Fruit fly (Drosophila melanogaster) whole organism, embryonic: ENCODE results near the gene CG43845.

Experiments used
- CG11456 ChIP-seq: fragments of 200-800 bp; sonication (Bioruptor generic); IDR thresholded peaks from 3 replicates; pipeline ENCODE4 v1.3.6; 2022; ENCODE audit warnings: missing biosample characterization, missing genetic modification characterization
- CG12942 ChIP-seq: fragments of 200-800 bp; sonication (Bioruptor generic); optimal IDR thresholded peaks from 3 replicates; lab custom pipeline; 2016; ENCODE audit warnings: missing biosample characterization, missing genetic modification characterization
- CG14860 ChIP-seq: fragments of 200-800 bp; sonication (Bioruptor generic); IDR thresholded peaks from 3 replicates; pipeline ENCODE4 v1.3.6; 2022; ENCODE audit warnings: missing biosample characterization, missing genetic modification characterization; ENCODE audit not compliant: partially characterized antibody
- CG1602 ChIP-seq: fragments of 200-800 bp; sonication (Bioruptor generic); optimal IDR thresholded peaks from 3 replicates; lab custom pipeline; 2016; ENCODE audit warnings: missing biosample characterization, missing genetic modification characterization
- CG17328 ChIP-seq: fragments of 200-800 bp; sonication (Bioruptor generic); IDR thresholded peaks from 2 replicates; pipeline ENCODE4 v1.3.6; 2022; ENCODE audit warnings: missing biosample characterization, missing genetic modification characterization
- CG30403 ChIP-seq: fragments of 200-800 bp; sonication (Bioruptor generic); optimal IDR thresholded peaks from 3 replicates; lab custom pipeline; 2016; ENCODE audit warnings: missing biosample characterization, missing genetic modification characterization
- CG6689 ChIP-seq: fragments of 200-800 bp; sonication (Bioruptor generic); IDR thresholded peaks from 2 replicates; pipeline ENCODE4 v1.3.6; 2022; ENCODE audit warnings: missing biosample characterization, missing genetic modification characterization
- CG6813 ChIP-seq: fragments of 200-800 bp; sonication (Bioruptor generic); optimal IDR thresholded peaks from 2 replicates; lab custom pipeline; 2017; ENCODE audit warnings: missing biosample characterization, missing genetic modification characterization, mild to moderate bottlenecking, moderate library complexity, missing genetic modification reagents
- CG7839 ChIP-seq: fragments of 200-800 bp; sonication (Bioruptor generic); optimal IDR thresholded peaks from 3 replicates; lab custom pipeline; 2018; ENCODE audit warnings: missing biosample characterization, mild to moderate bottlenecking, missing genetic modification characterization, moderate library complexity
- CG8290 ChIP-seq, 3 experiments: fragments of 200-800 bp; sonication (Bioruptor generic); optimal IDR thresholded peaks; 2 replicates each; lab custom pipeline; 2016 to 2019; ENCODE audit warnings: missing biosample characterization in 3 of 3, missing genetic modification characterization in 3 of 3, mild to moderate bottlenecking in 2 of 3, moderate library complexity in 1 of 3
- CG8359 ChIP-seq: fragments of 200-800 bp; sonication (Bioruptor generic); optimal IDR thresholded peaks from 2 replicates; lab custom pipeline; 2017; ENCODE audit warnings: missing biosample characterization, mild to moderate bottlenecking, missing genetic modification characterization, borderline replicate concordance
- CG8924 ChIP-seq: fragments of 200-800 bp; optimal IDR thresholded peaks from 3 replicates; lab custom pipeline; 2019; ENCODE audit warnings: missing biosample characterization, mild to moderate bottlenecking, missing genetic modification characterization, moderate library complexity
- Dip3 ChIP-seq: fragments of 200-800 bp; sonication (Bioruptor generic); optimal IDR thresholded peaks from 3 replicates; lab custom pipeline; 2016; ENCODE audit warnings: missing biosample characterization, missing genetic modification characterization
- Fer3 ChIP-seq: fragments of 200-800 bp; sonication (Bioruptor generic); optimal IDR thresholded peaks from 2 replicates; lab custom pipeline; 2018; ENCODE audit warnings: missing biosample characterization, mild to moderate bottlenecking, missing genetic modification characterization, moderate library complexity
- HLH4C ChIP-seq: fragments of 200-800 bp; sonication (Bioruptor generic); IDR thresholded peaks from 3 replicates; pipeline ENCODE4 v1.3.6; 2022; ENCODE audit warnings: missing biosample characterization, missing genetic modification characterization; ENCODE audit not compliant: partially characterized antibody
- Hr3 ChIP-seq: fragments of 200-800 bp; sonication (Bioruptor generic); optimal IDR thresholded peaks from 3 replicates; lab custom pipeline; 2016; ENCODE audit warnings: missing biosample characterization, missing genetic modification characterization
- Hsf ChIP-seq: fragments of 200-800 bp; sonication (Bioruptor generic); optimal IDR thresholded peaks from 3 replicates; lab custom pipeline; 2016; ENCODE audit warnings: missing biosample characterization, missing genetic modification characterization
- NFAT ChIP-seq: fragments of 200-800 bp; sonication (Bioruptor generic); IDR thresholded peaks from 2 replicates; pipeline ENCODE4 v1.3.6; 2022; ENCODE audit warnings: missing biosample characterization, missing genetic modification characterization
- Side ChIP-seq: fragments of 200-800 bp; sonication (Bioruptor generic); optimal IDR thresholded peaks from 2 replicates; lab custom pipeline; 2016; ENCODE audit warnings: missing biosample characterization, missing genetic modification characterization
- Sox102F ChIP-seq: fragments of 200-800 bp; sonication (Bioruptor generic); optimal IDR thresholded peaks from 2 replicates; lab custom pipeline; 2018; ENCODE audit warnings: missing biosample characterization, mild to moderate bottlenecking, missing genetic modification characterization, moderate library complexity
- Ssrp ChIP-seq: fragments of 200-800 bp; sonication (Bioruptor generic); optimal IDR thresholded peaks from 2 replicates; lab custom pipeline; 2018; ENCODE audit warnings: missing biosample characterization, mild to moderate bottlenecking, missing genetic modification characterization, moderate library complexity
- Xrp1 ChIP-seq: fragments of 200-800 bp; sonication (Bioruptor generic); IDR thresholded peaks from 2 replicates; pipeline ENCODE4 v1.3.6; 2022; ENCODE audit warnings: missing biosample characterization, missing genetic modification characterization
- ap ChIP-seq: fragments of 200-800 bp; sonication (Bioruptor generic); IDR thresholded peaks from 2 replicates; pipeline ENCODE4 v1.3.6; 2022; ENCODE audit warnings: missing biosample characterization, missing genetic modification characterization
- croc ChIP-seq: fragments of 200-800 bp; sonication (Bioruptor generic); conservative IDR thresholded peaks from 3 replicates; pipeline ENCODE4 v1.3.6; 2022; ENCODE audit warnings: missing biosample characterization, missing genetic modification characterization
- crp ChIP-seq, 2 experiments: fragments of 200-800 bp; sonication (Bioruptor generic); optimal IDR thresholded peaks; 2 replicates in 1 of 2; 3 replicates in 1 of 2; lab custom pipeline; 2017; ENCODE audit warnings: missing biosample characterization in 2 of 2, missing genetic modification characterization in 2 of 2, mild to moderate bottlenecking in 1 of 2, moderate library complexity in 1 of 2
- danr ChIP-seq: fragments of 200-800 bp; sonication (Bioruptor generic); IDR thresholded peaks from 2 replicates; pipeline ENCODE4 v1.3.6; 2022; ENCODE audit warnings: missing biosample characterization, missing genetic modification characterization
- dimm ChIP-seq: fragments of 200-800 bp; sonication (Bioruptor generic); IDR thresholded peaks from 2 replicates; pipeline ENCODE4 v1.3.6; 2022; ENCODE audit warnings: missing biosample characterization, missing genetic modification characterization
- emc ChIP-seq: fragments of 200-800 bp; sonication (Bioruptor generic); optimal IDR thresholded peaks from 2 replicates; lab custom pipeline; 2016; ENCODE audit warnings: missing biosample characterization, missing genetic modification characterization
- hbn ChIP-seq: fragments of 200-800 bp; sonication (Bioruptor generic); IDR thresholded peaks from 2 replicates; pipeline ENCODE4 v1.3.6; 2022; ENCODE audit warnings: missing biosample characterization, missing genetic modification characterization; ENCODE audit not compliant: partially characterized antibody
- ind ChIP-seq: fragments of 200-800 bp; sonication (Bioruptor generic); optimal IDR thresholded peaks from 3 replicates; lab custom pipeline; 2016; ENCODE audit warnings: missing biosample characterization, missing genetic modification characterization
- insv ChIP-seq, 2 experiments: fragments of 200-800 bp; sonication (Bioruptor generic); optimal IDR thresholded peaks; 3 replicates each; lab custom pipeline; 2016 to 2018; ENCODE audit warnings: missing biosample characterization in 2 of 2, missing genetic modification characterization in 2 of 2
- kah ChIP-seq: fragments of 200-800 bp; sonication (Bioruptor generic); optimal IDR thresholded peaks from 2 replicates; lab custom pipeline; 2018; ENCODE audit warnings: missing biosample characterization, mild to moderate bottlenecking, missing genetic modification characterization
- knrl ChIP-seq: fragments of 200-800 bp; sonication (Bioruptor generic); IDR thresholded peaks from 3 replicates; pipeline ENCODE4 v1.3.6; 2022; ENCODE audit warnings: missing biosample characterization, missing genetic modification characterization; ENCODE audit not compliant: partially characterized antibody
- lola ChIP-seq, 3 experiments: fragments of >200 bp in 2 of 3; fragments of 200-800 bp in 1 of 3; sonication (Bioruptor generic) in 1 of 3; optimal IDR thresholded peaks; 2 replicates each; lab custom pipeline; 2017 to 2019; ENCODE audit warnings: missing biosample characterization in 3 of 3, missing genetic modification characterization in 3 of 3, mild to moderate bottlenecking in 1 of 3, moderate library complexity in 1 of 3
- maf-S ChIP-seq: fragments of 200-800 bp; sonication (Bioruptor generic); optimal IDR thresholded peaks from 2 replicates; lab custom pipeline; 2016; ENCODE audit warnings: missing biosample characterization, missing genetic modification characterization
- nerfin-1 ChIP-seq: fragments of 200-800 bp; sonication (Bioruptor generic); optimal IDR thresholded peaks from 3 replicates; lab custom pipeline; 2019; ENCODE audit warnings: missing biosample characterization, mild to moderate bottlenecking, missing genetic modification characterization, moderate library complexity
- nerfin-2 ChIP-seq: fragments of 200-800 bp; sonication (Bioruptor generic); IDR thresholded peaks from 2 replicates; pipeline ENCODE4 v1.3.6; 2022; ENCODE audit warnings: missing biosample characterization, missing genetic modification characterization; ENCODE audit not compliant: partially characterized antibody
- nmo ChIP-seq: fragments of 200-800 bp; sonication (Bioruptor generic); optimal IDR thresholded peaks from 2 replicates; lab custom pipeline; 2018; ENCODE audit warnings: missing biosample characterization, mild to moderate bottlenecking, missing genetic modification characterization, moderate library complexity
- onecut ChIP-seq: fragments of 200-800 bp; sonication (Bioruptor generic); IDR thresholded peaks from 2 replicates; pipeline ENCODE4 v1.3.6; 2022; ENCODE audit warnings: missing biosample characterization, missing genetic modification characterization
- prd ChIP-seq, 3 experiments: fragments of >200 bp in 2 of 3; fragments of 200-800 bp in 1 of 3; sonication (Bioruptor generic) in 1 of 3; optimal IDR thresholded peaks in 2 of 3; IDR thresholded peaks in 1 of 3; 2 replicates in 2 of 3; 3 replicates in 1 of 3; pipeline versions ENCODE4 v1.3.6 to Lab custom; 2017 to 2022; ENCODE audit warnings: missing biosample characterization in 1 of 3, missing genetic modification characterization in 1 of 3
- pros ChIP-seq: fragments of 200-800 bp; sonication (Bioruptor generic); optimal IDR thresholded peaks from 3 replicates; lab custom pipeline; 2019; ENCODE audit warnings: missing biosample characterization, mild to moderate bottlenecking, missing genetic modification characterization, moderate library complexity
- ranshi ChIP-seq: fragments of 200-800 bp; sonication (Bioruptor generic); IDR thresholded peaks from 2 replicates; pipeline ENCODE4 v1.3.6; 2022; ENCODE audit warnings: missing biosample characterization, missing genetic modification characterization
- sd ChIP-seq: fragments of 200-800 bp; sonication (Bioruptor generic); optimal IDR thresholded peaks from 3 replicates; lab custom pipeline; 2018; ENCODE audit warnings: missing biosample characterization, mild to moderate bottlenecking, missing genetic modification characterization, moderate library complexity
- sna ChIP-seq: fragments of 200-800 bp; sonication (Bioruptor generic); IDR thresholded peaks from 2 replicates; pipeline ENCODE4 v1.3.6; 2022; ENCODE audit warnings: missing biosample characterization, missing genetic modification characterization; ENCODE audit not compliant: partially characterized antibody
- sug ChIP-seq: fragments of 200-800 bp; optimal IDR thresholded peaks from 2 replicates; lab custom pipeline; 2019; ENCODE audit warnings: missing biosample characterization, mild to moderate bottlenecking, missing genetic modification characterization, moderate library complexity
- tap ChIP-seq: fragments of 200-800 bp; optimal IDR thresholded peaks from 3 replicates; lab custom pipeline; 2019; ENCODE audit warnings: missing biosample characterization, mild to moderate bottlenecking, missing genetic modification characterization, moderate library complexity
- trem ChIP-seq: fragments of 200-800 bp; optimal IDR thresholded peaks from 3 replicates; lab custom pipeline; 2019; ENCODE audit warnings: missing biosample characterization, mild to moderate bottlenecking, missing genetic modification characterization, moderate library complexity
- zfh1 ChIP-seq: fragments of 200-800 bp; sonication (Bioruptor generic); IDR thresholded peaks from 3 replicates; pipeline ENCODE4 v1.3.6; 2022; ENCODE audit warnings: missing biosample characterization, missing genetic modification characterization

CG43845 gene

DNA sequence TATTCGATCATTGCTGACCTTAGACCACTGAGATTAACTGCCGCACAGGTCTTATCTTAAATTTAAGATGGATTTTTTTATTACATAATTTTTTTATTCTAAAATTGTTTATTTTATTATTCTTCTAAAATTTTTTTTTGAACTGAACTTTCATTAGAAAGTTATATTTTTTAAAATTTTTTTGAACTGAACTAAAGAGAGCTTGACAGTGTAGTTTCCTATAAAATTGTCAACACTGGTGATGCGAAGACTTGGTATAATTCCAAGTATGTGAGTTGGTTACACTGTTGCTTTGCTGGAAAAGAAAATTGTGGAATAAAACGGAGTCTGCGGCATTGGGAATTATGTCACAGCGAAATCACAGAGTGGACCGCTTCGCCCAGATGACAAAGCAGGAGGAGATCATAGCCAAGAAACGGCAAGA, 37.6 kb downstream of the CG43845 start, which contains the start of gene CG31550:
Gene CG31550 (plus strand): TSS at position 249 of the 424 bp plus-strand sequence.
- peak; percentile 71 for TF ChIP-seq CG6689 (GFP tag; lab: Robert Waterston, UW)
- TF ChIP-seq prd (optimal IDR thresholded peaks at IDR 0.05; lab: Kevin White, UChicago): no peak
- peak; percentile 83; the same call in 2 of the 3 replicates for TF ChIP-seq prd (GFP tag; IDR thresholded peaks at IDR 0.05; lab: Robert Waterston, UW)
- no peak for TF ChIP-seq pros (GFP tag; lab: Kevin White, UChicago)
- peak; percentile 83 for TF ChIP-seq CG11456 (GFP tag; lab: Robert Waterston, UW)
- no peak for TF ChIP-seq knrl (GFP tag; lab: Robert Waterston, UW)
- peak in 1 of 3 experiments; percentile 65 for TF ChIP-seq lola (GFP tag; optimal IDR thresholded peaks at IDR 0.05; lab: Kevin White, UChicago)
- TF ChIP-seq CG6813 (GFP tag; lab: Kevin White, UChicago): no peak
- peak; percentile 87 for TF ChIP-seq nmo (GFP tag; lab: Kevin White, UChicago)
- TF ChIP-seq CG1602 (GFP tag; lab: Kevin White, UChicago): peak; percentile 76
- TF ChIP-seq maf-S: peak; percentile 21
- TF ChIP-seq Ssrp (tag; lab: Kevin White, UChicago): peak; percentile 75
- TF ChIP-seq trem (tag; lab: Kevin White, UChicago): peak; percentile 60
- TF ChIP-seq CG14860 (GFP tag; lab: Robert Waterston, UW): no peak
- TF ChIP-seq nerfin-1: peak; percentile 60
- peak; percentile 78 for TF ChIP-seq ind (GFP tag; lab: Kevin White, UChicago)
- TF ChIP-seq Hsf: peak; percentile 51
- peak; percentile 27; the same call in 1 of the 2 replicates for TF ChIP-seq danr (GFP tag; lab: Robert Waterston, UW)
- peak; percentile 68 for TF ChIP-seq ap (GFP tag; lab: Robert Waterston, UW)
- TF ChIP-seq Side (GFP tag; lab: Kevin White, UChicago): peak; percentile 27
- TF ChIP-seq Sox102F: peak; percentile 73
- TF ChIP-seq Xrp1: peak; percentile 84
- TF ChIP-seq nerfin-2 (GFP tag; lab: Robert Waterston, UW): no peak
- TF ChIP-seq insv (GFP tag; optimal IDR thresholded peaks at IDR 0.05; lab: Kevin White, UChicago): peak in 1 of 2 experiments; percentile 16
- peak; percentile 59 for TF ChIP-seq CG12942 (GFP tag; lab: Kevin White, UChicago)
- peak; percentile 1 for TF ChIP-seq emc (GFP tag; lab: Kevin White, UChicago)
- peak; percentile 79 for TF ChIP-seq zfh1
- no peak for TF ChIP-seq kah (GFP tag; lab: Kevin White, UChicago)
- no peak for TF ChIP-seq CG8359 (GFP tag; lab: Kevin White, UChicago)
- TF ChIP-seq hbn (GFP tag; lab: Robert Waterston, UW): no peak
- TF ChIP-seq sna: no peak
- peak; percentile 55 for TF ChIP-seq sug (tag; lab: Kevin White, UChicago)
- peak; percentile 78 for TF ChIP-seq ranshi (GFP tag; lab: Robert Waterston, UW)
- peak; percentile 82 for TF ChIP-seq NFAT (GFP tag; lab: Robert Waterston, UW)
- TF ChIP-seq HLH4C (GFP tag; lab: Robert Waterston, UW): 0 out of 3 replicates have a peak, but pooled peaks have one; percentile 34
- peak; percentile 74 for TF ChIP-seq Fer3 (tag; lab: Kevin White, UChicago)
- TF ChIP-seq onecut (GFP tag; lab: Robert Waterston, UW): 0 out of 2 replicates have a peak, but pooled peaks have one; percentile 30
- TF ChIP-seq Dip3: peak; percentile 19
- TF ChIP-seq Hr3 (GFP tag; lab: Kevin White, UChicago): peak; percentile 74
- TF ChIP-seq sd (tag; lab: Kevin White, UChicago): no peak
- TF ChIP-seq crp (GFP tag; optimal IDR thresholded peaks at IDR 0.05; lab: Kevin White, UChicago): no peak
- TF ChIP-seq tap (tag; lab: Kevin White, UChicago): no peak
- TF ChIP-seq croc (GFP tag; lab: Robert Waterston, UW): peak; percentile 54; the same call in 2 of the 3 replicates
- peak; percentile 74 for TF ChIP-seq CG8924
- peak; percentile 67 for TF ChIP-seq CG8290 (GFP tag; optimal IDR thresholded peaks at IDR 0.05; lab: Kevin White, UChicago)
- TF ChIP-seq CG8290 (tag; optimal IDR thresholded peaks at IDR 0.05; lab: Kevin White, UChicago): no peak
- TF ChIP-seq CG7839 (tag; lab: Kevin White, UChicago): peak; percentile 79
- no peak for TF ChIP-seq dimm (GFP tag; lab: Robert Waterston, UW)
- TF ChIP-seq CG30403 (GFP tag; lab: Kevin White, UChicago): peak; percentile 78
- TF ChIP-seq CG17328 (GFP tag; lab: Robert Waterston, UW): peak; percentile 67; the same call in 1 of the 2 replicates
